Fruit fly (Drosophila melanogaster) whole organism, embryonic: Measurements from ENCODE around the gene Gga.

Experiments used
- ATbp ChIP-seq: fragments of 200-800 bp; sonication (Bioruptor generic); optimal IDR thresholded peaks from 2 replicates; lab custom pipeline; 2017; ENCODE audit warnings: missing biosample characterization, mild to moderate bottlenecking, missing genetic modification characterization, missing genetic modification reagents
- Abd-B ChIP-seq: fragments of 200-800 bp; sonication (Bioruptor generic); optimal IDR thresholded peaks from 2 replicates; lab custom pipeline; 2018; ENCODE audit warnings: missing biosample characterization, mild to moderate bottlenecking, missing genetic modification characterization, moderate library complexity
- BEAF-32 ChIP-seq: fragments of 200-800 bp; sonication (Bioruptor generic); optimal IDR thresholded peaks from 3 replicates; lab custom pipeline; 2017; ENCODE audit warnings: missing biosample characterization, missing genetic modification characterization, mild to moderate bottlenecking, moderate library complexity, missing genetic modification reagents
- CG10209 ChIP-seq: fragments of 200-800 bp; sonication (Bioruptor generic); optimal IDR thresholded peaks from 3 replicates; lab custom pipeline; 2017; ENCODE audit warnings: missing biosample characterization, mild to moderate bottlenecking, missing genetic modification characterization, missing genetic modification reagents
- CG10267 ChIP-seq: fragments of 200-800 bp; sonication (Bioruptor generic); optimal IDR thresholded peaks from 2 replicates; lab custom pipeline; 2018; ENCODE audit warnings: missing biosample characterization, mild to moderate bottlenecking, missing genetic modification characterization, moderate library complexity
- CG11560 ChIP-seq: fragments of 200-800 bp; sonication (Bioruptor generic); IDR thresholded peaks from 3 replicates; pipeline ENCODE4 v1.3.6; 2022; ENCODE audit warnings: missing biosample characterization, missing genetic modification characterization
- CG13296 ChIP-seq: fragments of 200-800 bp; sonication (Bioruptor generic); optimal IDR thresholded peaks from 3 replicates; lab custom pipeline; 2018; ENCODE audit warnings: missing biosample characterization, mild to moderate bottlenecking, missing genetic modification characterization
- CG16779 ChIP-seq: fragments of 200-800 bp; sonication (Bioruptor generic); IDR thresholded peaks from 2 replicates; pipeline ENCODE4 v1.3.6; 2022; ENCODE audit warnings: missing biosample characterization, missing genetic modification characterization
- CG1832 ChIP-seq: fragments of 200-800 bp; sonication (Bioruptor generic); optimal IDR thresholded peaks from 2 replicates; lab custom pipeline; 2017; ENCODE audit warnings: missing biosample characterization, mild to moderate bottlenecking, missing genetic modification characterization, inconsistent platforms
- CG2116 ChIP-seq: fragments of 200-800 bp; sonication (Bioruptor generic); optimal IDR thresholded peaks from 3 replicates; lab custom pipeline; 2018; ENCODE audit warnings: missing biosample characterization, mild to moderate bottlenecking, missing genetic modification characterization
- CG31441 ChIP-seq: fragments of 200-800 bp; sonication (Bioruptor generic); IDR thresholded peaks from 2 replicates; pipeline ENCODE4 v1.3.6; 2022; ENCODE audit warnings: missing biosample characterization, missing genetic modification characterization
- CG33557 ChIP-seq: fragments of 200-800 bp; sonication (Bioruptor generic); optimal IDR thresholded peaks from 2 replicates; lab custom pipeline; 2019; ENCODE audit warnings: missing biosample characterization, mild to moderate bottlenecking, missing genetic modification characterization, moderate library complexity
- CG3995 ChIP-seq: fragments of 200-800 bp; sonication (Bioruptor generic); optimal IDR thresholded peaks from 3 replicates; lab custom pipeline; 2016; ENCODE audit warnings: missing biosample characterization, missing genetic modification characterization
- CG4360 ChIP-seq: fragments of 200-800 bp; sonication (Bioruptor generic); IDR thresholded peaks from 2 replicates; pipeline ENCODE4 v1.3.6; 2022; ENCODE audit warnings: missing biosample characterization, missing genetic modification characterization
- CG4854 ChIP-seq: fragments of 200-800 bp; sonication (Bioruptor generic); optimal IDR thresholded peaks from 2 replicates; lab custom pipeline; 2016; ENCODE audit warnings: missing biosample characterization, missing genetic modification characterization, inconsistent platforms
- CG6765 ChIP-seq: fragments of 200-800 bp; sonication (Bioruptor generic); optimal IDR thresholded peaks from 3 replicates; lab custom pipeline; 2017; ENCODE audit warnings: missing biosample characterization, mild to moderate bottlenecking, missing genetic modification characterization
- CG7357 ChIP-seq: fragments of 200-800 bp; sonication (Bioruptor generic); IDR thresholded peaks from 3 replicates; pipeline ENCODE4 v1.3.6; 2022; ENCODE audit warnings: missing biosample characterization, missing genetic modification characterization
- Deaf1 ChIP-seq: fragments of 200-800 bp; optimal IDR thresholded peaks from 3 replicates; lab custom pipeline; 2019; ENCODE audit warnings: missing biosample characterization, mild to moderate bottlenecking, missing genetic modification characterization, moderate library complexity
- Dek ChIP-seq: fragments of 200-800 bp; sonication (Bioruptor generic); optimal IDR thresholded peaks from 3 replicates; lab custom pipeline; 2019; ENCODE audit warnings: missing biosample characterization, mild to moderate bottlenecking, missing genetic modification characterization, moderate library complexity
- E2f2 ChIP-seq: fragments of 200-800 bp; sonication (Bioruptor generic); IDR thresholded peaks from 2 replicates; pipeline ENCODE4 v1.3.6; 2022; ENCODE audit warnings: missing biosample characterization, missing genetic modification characterization
- Elba2 ChIP-seq: fragments of 200-800 bp; sonication (Bioruptor generic); optimal IDR thresholded peaks from 3 replicates; lab custom pipeline; 2016; ENCODE audit warnings: missing biosample characterization, missing genetic modification characterization
- Gug ChIP-seq: fragments of 200-800 bp; sonication (Bioruptor generic); IDR thresholded peaks from 4 replicates; pipeline ENCODE4 v1.3.6; 2022; ENCODE audit warnings: missing biosample characterization, missing genetic modification characterization
- HmgZ ChIP-seq: fragments of 200-800 bp; sonication (Bioruptor generic); optimal IDR thresholded peaks from 2 replicates; lab custom pipeline; 2018; ENCODE audit warnings: missing biosample characterization, mild to moderate bottlenecking, missing genetic modification characterization
- Hr78 ChIP-seq, 2 experiments: fragments of 200-800 bp in 1 of 2; fragments of >200 bp in 1 of 2; sonication (Bioruptor generic) in 1 of 2; optimal IDR thresholded peaks; 2 replicates each; lab custom pipeline; 2017 to 2019; ENCODE audit warnings: missing biosample characterization in 2 of 2, missing genetic modification characterization in 2 of 2, mild to moderate bottlenecking in 1 of 2, moderate library complexity in 1 of 2
- Mrtf ChIP-seq: fragments of 200-800 bp; sonication (Bioruptor generic); IDR thresholded peaks from 3 replicates; pipeline ENCODE4 v1.3.6; 2022; ENCODE audit warnings: missing biosample characterization, missing genetic modification characterization
- NFAT ChIP-seq: fragments of 200-800 bp; sonication (Bioruptor generic); IDR thresholded peaks from 2 replicates; pipeline ENCODE4 v1.3.6; 2022; ENCODE audit warnings: missing biosample characterization, missing genetic modification characterization
- NK7.1 ChIP-seq: fragments of 200-800 bp; sonication (Bioruptor generic); optimal IDR thresholded peaks from 3 replicates; lab custom pipeline; 2016; ENCODE audit warnings: missing biosample characterization, missing genetic modification characterization
- Oaz ChIP-seq: fragments of 200-800 bp; sonication (Bioruptor generic); IDR thresholded peaks from 2 replicates; pipeline ENCODE4 v1.3.6; 2022; ENCODE audit warnings: missing biosample characterization, missing genetic modification characterization
- Ssrp ChIP-seq: fragments of 200-800 bp; sonication (Bioruptor generic); optimal IDR thresholded peaks from 2 replicates; lab custom pipeline; 2018; ENCODE audit warnings: missing biosample characterization, mild to moderate bottlenecking, missing genetic modification characterization, moderate library complexity
- TFAM ChIP-seq: fragments of 200-800 bp; sonication (Bioruptor generic); optimal IDR thresholded peaks from 2 replicates; lab custom pipeline; 2017; ENCODE audit warnings: missing biosample characterization, missing genetic modification characterization, inconsistent platforms
- Taf1 ChIP-seq: fragments of 200-800 bp; sonication (Bioruptor generic); IDR thresholded peaks from 2 replicates; pipeline ENCODE4 v1.3.6; 2022; ENCODE audit warnings: missing biosample characterization, missing genetic modification characterization
- Trl ChIP-seq, 3 experiments: fragments of >200 bp in 2 of 3; fragments of 200-800 bp in 1 of 3; sonication (Bioruptor generic) in 1 of 3; optimal IDR thresholded peaks; 2 replicates in 1 of 3; 3 replicates in 2 of 3; lab custom pipeline; 2016 to 2017; ENCODE audit warnings: missing biosample characterization in 1 of 3, missing genetic modification characterization in 1 of 3
- bcd ChIP-seq: fragments of 200-800 bp; sonication (Bioruptor generic); optimal IDR thresholded peaks from 2 replicates; lab custom pipeline; 2017; ENCODE audit warnings: missing biosample characterization, mild to moderate bottlenecking, missing genetic modification characterization
- btn ChIP-seq: fragments of 200-800 bp; sonication (Bioruptor generic); optimal IDR thresholded peaks from 2 replicates; lab custom pipeline; 2016; ENCODE audit warnings: missing biosample characterization, missing genetic modification characterization
- chn ChIP-seq: fragments of 200-800 bp; sonication (Bioruptor generic); optimal IDR thresholded peaks from 2 replicates; lab custom pipeline; 2016; ENCODE audit warnings: missing biosample characterization, missing genetic modification characterization
- danr ChIP-seq: fragments of 200-800 bp; sonication (Bioruptor generic); IDR thresholded peaks from 2 replicates; pipeline ENCODE4 v1.3.6; 2022; ENCODE audit warnings: missing biosample characterization, missing genetic modification characterization
- dmrt11E ChIP-seq: fragments of 200-800 bp; sonication (Bioruptor generic); optimal IDR thresholded peaks from 3 replicates; lab custom pipeline; 2018; ENCODE audit warnings: missing biosample characterization, mild to moderate bottlenecking, missing genetic modification characterization, moderate library complexity
- dmrt99B ChIP-seq: fragments of 200-800 bp; sonication (Bioruptor generic); optimal IDR thresholded peaks from 2 replicates; lab custom pipeline; 2018; ENCODE audit warnings: missing biosample characterization, mild to moderate bottlenecking, missing genetic modification characterization, moderate library complexity
- fu2 ChIP-seq: fragments of 200-800 bp; sonication (Bioruptor generic); optimal IDR thresholded peaks from 2 replicates; lab custom pipeline; 2016; ENCODE audit warnings: missing biosample characterization, missing genetic modification characterization
- gt ChIP-seq: fragments of 200-800 bp; sonication (Bioruptor generic); IDR thresholded peaks from 2 replicates; pipeline ENCODE4 v1.3.6; 2022; ENCODE audit warnings: missing biosample characterization, missing genetic modification characterization
- klu ChIP-seq: fragments of 200-800 bp; sonication (Bioruptor generic); IDR thresholded peaks from 2 replicates; pipeline ENCODE4 v1.3.6; 2022; ENCODE audit warnings: missing biosample characterization, missing genetic modification characterization
- lbe ChIP-seq: fragments of 200-800 bp; sonication (Bioruptor generic); optimal IDR thresholded peaks from 2 replicates; lab custom pipeline; 2016; ENCODE audit warnings: missing biosample characterization, mild to moderate bottlenecking, missing genetic modification characterization
- luna ChIP-seq: fragments of 200-800 bp; sonication (Bioruptor generic); optimal IDR thresholded peaks from 2 replicates; lab custom pipeline; 2016; ENCODE audit warnings: missing biosample characterization, missing genetic modification characterization
- odd ChIP-seq: fragments of 200-800 bp; sonication (Bioruptor generic); optimal IDR thresholded peaks from 2 replicates; lab custom pipeline; 2017; ENCODE audit warnings: missing biosample characterization, mild to moderate bottlenecking, missing genetic modification characterization
- row ChIP-seq: fragments of 200-800 bp; sonication (Bioruptor generic); IDR thresholded peaks from 3 replicates; pipeline ENCODE4 v1.3.6; 2022; ENCODE audit warnings: missing biosample characterization, missing genetic modification characterization
- run ChIP-seq: fragments of 200-800 bp; sonication (Bioruptor generic); optimal IDR thresholded peaks from 3 replicates; lab custom pipeline; 2018; ENCODE audit warnings: missing biosample characterization, mild to moderate bottlenecking, missing genetic modification characterization
- salm ChIP-seq: fragments of 200-800 bp; sonication (Bioruptor generic); optimal IDR thresholded peaks from 2 replicates; lab custom pipeline; 2018; ENCODE audit warnings: missing biosample characterization, mild to moderate bottlenecking, missing genetic modification characterization
- sens ChIP-seq: fragments of 200-800 bp; sonication (Bioruptor generic); peaks from one replicate; lab custom pipeline; 2016; ENCODE audit warnings: missing biosample characterization, missing genetic modification characterization
- seq ChIP-seq: fragments of 200-800 bp; sonication (Bioruptor generic); IDR thresholded peaks from 2 replicates; pipeline ENCODE4 v1.3.6; 2022; ENCODE audit warnings: missing biosample characterization, missing genetic modification characterization
- sim ChIP-seq: fragments of 200-800 bp; sonication (Bioruptor generic); IDR thresholded peaks from 2 replicates; pipeline ENCODE4 v1.3.6; 2022; ENCODE audit warnings: missing biosample characterization, missing genetic modification characterization
- ssp ChIP-seq: fragments of 200-800 bp; sonication (Bioruptor generic); IDR thresholded peaks from 2 replicates; pipeline ENCODE4 v1.3.6; 2022; ENCODE audit warnings: missing biosample characterization, missing genetic modification characterization

Gga gene

DNA sequence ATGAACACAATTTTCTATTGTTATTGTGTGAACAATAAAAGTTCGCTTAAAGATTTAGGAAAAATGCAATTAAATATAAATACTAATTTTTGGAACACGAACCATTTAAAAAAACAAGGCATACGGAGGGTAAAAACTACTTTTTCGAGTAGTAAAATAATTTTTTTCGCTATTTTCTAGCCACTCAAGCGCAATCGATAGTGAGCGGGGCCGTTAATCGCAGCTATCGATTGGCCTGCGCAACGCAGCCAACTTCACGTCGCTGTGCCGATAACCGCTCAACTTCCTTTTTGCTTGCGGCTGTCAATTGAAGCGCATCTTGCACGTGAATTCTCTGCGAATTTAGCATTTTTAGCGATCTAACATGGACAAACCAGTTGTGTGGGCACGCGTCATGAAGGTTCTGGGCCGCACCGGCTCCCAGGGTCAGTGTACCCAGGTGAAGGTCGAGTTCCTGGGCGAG, 46.5 kb upstream of the Gga start, which contains the start of gene RpS28b (continued):
- peak; percentile 72 for TF ChIP-seq salm (tag; lab: Kevin White, UChicago)
- TF ChIP-seq luna (GFP tag; lab: Kevin White, UChicago) = peak; percentile 82
- TF ChIP-seq dmrt99B (tag; lab: Kevin White, UChicago) = no peak
- peak; percentile 69 for TF ChIP-seq klu (GFP tag; lab: Robert Waterston, UW)
- TF ChIP-seq ATbp (GFP tag; lab: Kevin White, UChicago) = peak; percentile 91
- TF ChIP-seq bcd (GFP tag; lab: Kevin White, UChicago) = peak; percentile 95
- TF ChIP-seq Gug (GFP tag; lab: Robert Waterston, UW) = peak; percentile 92
- TF ChIP-seq row (GFP tag; lab: Robert Waterston, UW) = peak; percentile 87
- TF ChIP-seq HmgZ (tag; lab: Kevin White, UChicago) = peak; percentile 63
- TF ChIP-seq E2f2 = peak; percentile 41
- TF ChIP-seq sim = peak; percentile 88
- peak; percentile 81 for TF ChIP-seq gt
- TF ChIP-seq CG11560 (tag; lab: Robert Waterston, UW) = peak; percentile 63; the same call in 2 of the 3 replicates
- peak; percentile 82 for TF ChIP-seq btn (GFP tag; lab: Kevin White, UChicago)
- no peak for TF ChIP-seq Elba2 (GFP tag; lab: Kevin White, UChicago)
- TF ChIP-seq run = peak; percentile 60
- TF ChIP-seq CG31441 (GFP tag; lab: Robert Waterston, UW) = peak; percentile 39
- TF ChIP-seq CG7357 (GFP tag; lab: Robert Waterston, UW) = peak; percentile 53; the same call in 2 of the 3 replicates
- peak; percentile 13 for TF ChIP-seq CG10267 (tag; lab: Kevin White, UChicago)
- peak; percentile 97 for TF ChIP-seq NFAT
- peak; percentile 77 for TF ChIP-seq CG2116 (GFP tag; lab: Kevin White, UChicago)
- peak; percentile 78 for TF ChIP-seq ssp (GFP tag; lab: Robert Waterston, UW)
- TF ChIP-seq CG13296 (GFP tag; lab: Kevin White, UChicago) = peak; percentile 90
- TF ChIP-seq CG3995 (GFP tag; lab: Kevin White, UChicago) = peak; percentile 71
- peak; percentile 92 for TF ChIP-seq NK7.1 (GFP tag; lab: Kevin White, UChicago)
- peak; percentile 66 for TF ChIP-seq TFAM
- TF ChIP-seq dmrt11E (tag; lab: Kevin White, UChicago) = peak; percentile 61
- TF ChIP-seq Trl (optimal IDR thresholded peaks at IDR 0.05; lab: Kevin White, UChicago) = no peak
- TF ChIP-seq Trl (GFP tag; optimal IDR thresholded peaks at IDR 0.05; lab: Kevin White, UChicago) = peak; percentile 90
- TF ChIP-seq seq (GFP tag; lab: Robert Waterston, UW) = peak; percentile 76
- peak; percentile 76 for TF ChIP-seq Dek
- peak; percentile 51 for TF ChIP-seq Ssrp (tag; lab: Kevin White, UChicago)
- TF ChIP-seq CG4360 (GFP tag; lab: Robert Waterston, UW) = peak; percentile 61
- no peak for TF ChIP-seq Hr78 (GFP tag; optimal IDR thresholded peaks at IDR 0.05; lab: Kevin White, UChicago)
- TF ChIP-seq CG6765 (GFP tag; lab: Kevin White, UChicago) = peak; percentile 93
- TF ChIP-seq Taf1 (GFP tag; lab: Robert Waterston, UW) = peak; percentile 51; the same call in 1 of the 2 replicates
- peak; percentile 92 for TF ChIP-seq CG10209 (GFP tag; lab: Kevin White, UChicago)
- no peak for TF ChIP-seq CG1832
- peak; percentile 90 for TF ChIP-seq Mrtf
- TF ChIP-seq sens = peak; percentile 95
- TF ChIP-seq Oaz (GFP tag; lab: Robert Waterston, UW) = peak; percentile 82
- TF ChIP-seq CG16779 = peak; percentile 88
- TF ChIP-seq fu2 (GFP tag; lab: Kevin White, UChicago) = peak; percentile 81
- peak; percentile 80 for TF ChIP-seq CG33557 (GFP tag; lab: Kevin White, UChicago)
- peak; percentile 15 for TF ChIP-seq lbe (GFP tag; lab: Kevin White, UChicago)
- peak; percentile 83 for TF ChIP-seq CG4854 (GFP tag; lab: Kevin White, UChicago)
- TF ChIP-seq chn (GFP tag; lab: Kevin White, UChicago) = peak; percentile 73
- TF ChIP-seq Abd-B (GFP tag; lab: Kevin White, UChicago) = peak; percentile 59
- TF ChIP-seq danr = peak; percentile 57; the same call in 1 of the 2 replicates
- TF ChIP-seq Deaf1 (tag; lab: Kevin White, UChicago) = no peak
- TF ChIP-seq odd (GFP tag; lab: Kevin White, UChicago) = peak; percentile 91
- TF ChIP-seq BEAF-32 (GFP tag; lab: Kevin White, UChicago) = peak; percentile 85
